Fruit fly (Drosophila melanogaster): Measurements from ENCODE around the gene Fer1.

Fer1 gene

dm6 chr3R:7135881-7136280 is at the start of gene Fer1:
Gene Fer1, plus strand, starts transcription at chr3R:7136206.
- TF ChIP-seq psq (optimal IDR thresholded peaks at IDR 0.05) (no peak), h (optimal IDR thresholded peaks at IDR 0.05) (no peak), ttk (optimal IDR thresholded peaks at IDR 0.05) (no peak), Myc (optimal IDR thresholded peaks at IDR 0.05) (no peak), insv (optimal IDR thresholded peaks at IDR 0.05) (no peak), Sin3A (optimal IDR thresholded peaks at IDR 0.05) (no peak)

dm6 chr3R:7086377-7087200 is 49.4 kb upstream of the Fer1 start, which contains the start of gene alphaTub84B:
Gene alphaTub84B, plus strand, starts transcription at chr3R:7086599.
- TF ChIP-seq Sin3A (optimal IDR thresholded peaks at IDR 0.05): no peak
- no peak for TF ChIP-seq psq (optimal IDR thresholded peaks at IDR 0.05)

dm6 chr3R:7087201-7087505 is 48.9 kb upstream of the Fer1 start:
- no peak for TF ChIP-seq h (optimal IDR thresholded peaks at IDR 0.05)
- TF ChIP-seq psq (optimal IDR thresholded peaks at IDR 0.05): no peak
- TF ChIP-seq Sin3A (optimal IDR thresholded peaks at IDR 0.05): no peak
- TF ChIP-seq ttk (optimal IDR thresholded peaks at IDR 0.05): no peak
- no peak for TF ChIP-seq Myc (optimal IDR thresholded peaks at IDR 0.05)
- TF ChIP-seq insv (optimal IDR thresholded peaks at IDR 0.05): no peak

dm6 chr3R:7087904-7088303 is 48.1 kb upstream of the Fer1 start:
- TF ChIP-seq insv (optimal IDR thresholded peaks at IDR 0.05) (no peak), ttk (optimal IDR thresholded peaks at IDR 0.05) (no peak)

dm6 chr3R:7088837-7089361 is 47.1 kb upstream of the Fer1 start:
- TF ChIP-seq Myc (optimal IDR thresholded peaks at IDR 0.05): no peak
- no peak for TF ChIP-seq Sin3A (optimal IDR thresholded peaks at IDR 0.05)

DNA sequence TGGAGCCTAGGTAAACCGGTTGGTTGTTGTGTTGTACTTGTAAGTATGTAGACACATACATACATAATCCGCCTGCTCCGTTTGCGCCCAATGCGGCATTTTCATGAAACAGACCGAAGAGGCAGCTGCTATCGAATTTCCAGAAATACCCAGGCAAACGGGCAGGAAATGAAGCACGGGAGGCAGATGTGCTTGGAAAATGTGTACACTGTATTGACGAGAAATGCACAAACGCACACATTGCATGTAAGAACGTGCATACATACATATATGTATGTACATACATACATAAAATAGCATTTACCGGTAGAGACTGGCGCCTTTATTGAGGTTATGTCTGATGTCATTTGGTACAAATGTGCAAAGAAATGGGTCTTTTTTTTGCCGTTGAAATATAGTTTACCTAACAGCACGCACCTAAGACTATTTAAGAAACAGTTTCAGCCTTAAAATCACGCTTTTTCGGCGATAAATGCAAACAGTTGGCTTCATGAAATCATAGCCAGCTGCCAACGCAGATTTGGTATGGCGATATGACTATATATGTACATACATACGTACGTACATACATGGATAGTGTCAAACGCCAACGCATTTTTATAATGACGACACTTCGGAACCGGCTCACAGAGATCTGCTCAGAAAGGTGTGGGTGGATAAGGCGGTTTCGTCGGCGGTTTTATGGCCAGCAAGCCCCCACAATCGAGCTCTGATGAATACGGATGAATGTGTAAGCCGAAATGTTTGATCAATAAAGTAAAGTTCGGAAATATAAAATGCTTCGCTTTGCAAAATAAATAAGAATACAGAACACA is 46.3 kb upstream of the Fer1 start:
- TF ChIP-seq ttk (optimal IDR thresholded peaks at IDR 0.05) (no peak), Myc (optimal IDR thresholded peaks at IDR 0.05) (no peak), h (optimal IDR thresholded peaks at IDR 0.05) (no peak), psq (optimal IDR thresholded peaks at IDR 0.05) (no peak), Sin3A (optimal IDR thresholded peaks at IDR 0.05) (no peak), insv (optimal IDR thresholded peaks at IDR 0.05) (no peak)

dm6 chr3R:7090337-7090830 is 45.6 kb upstream of the Fer1 start:
- TF ChIP-seq ttk (optimal IDR thresholded peaks at IDR 0.05) (no peak), insv (optimal IDR thresholded peaks at IDR 0.05) (no peak)

- TF ChIP-seq h (optimal IDR thresholded peaks at IDR 0.05) (no peak), insv (optimal IDR thresholded peaks at IDR 0.05) (no peak), Sin3A (optimal IDR thresholded peaks at IDR 0.05) (no peak), Myc (optimal IDR thresholded peaks at IDR 0.05) (no peak), psq (optimal IDR thresholded peaks at IDR 0.05) (no peak), ttk (optimal IDR thresholded peaks at IDR 0.05) (no peak)
Observed at dm6 chr3R:7091904-7092303, 44.1 kb upstream of the Fer1 start.

DNA sequence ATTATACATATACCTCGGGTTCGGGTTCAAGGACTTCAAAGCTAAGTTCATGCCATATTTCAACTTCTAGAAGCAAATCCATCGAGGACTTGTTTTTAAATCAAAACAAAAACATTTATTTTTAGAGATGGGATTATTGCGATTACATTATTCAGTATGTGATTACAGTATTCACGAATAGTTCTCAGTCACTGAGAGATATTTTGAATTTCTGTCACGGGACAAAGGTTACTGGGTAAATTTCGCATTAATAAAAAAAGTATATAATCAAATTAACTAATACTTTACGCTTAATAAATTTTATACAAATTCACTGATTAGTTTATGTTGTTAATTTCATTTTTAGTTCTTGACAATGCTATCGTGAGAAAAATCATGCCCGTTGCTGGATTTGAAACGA is 42.4 kb upstream of the Fer1 start:
- TF ChIP-seq psq (optimal IDR thresholded peaks at IDR 0.05) (no peak), Sin3A (optimal IDR thresholded peaks at IDR 0.05) (no peak), h (optimal IDR thresholded peaks at IDR 0.05) (no peak), Myc (optimal IDR thresholded peaks at IDR 0.05) (no peak), ttk (optimal IDR thresholded peaks at IDR 0.05) (no peak), insv (optimal IDR thresholded peaks at IDR 0.05) (no peak)

dm6 chr3R:7094368-7094767 is 41.6 kb upstream of the Fer1 start:
- no peak for TF ChIP-seq Sin3A (optimal IDR thresholded peaks at IDR 0.05)

DNA sequence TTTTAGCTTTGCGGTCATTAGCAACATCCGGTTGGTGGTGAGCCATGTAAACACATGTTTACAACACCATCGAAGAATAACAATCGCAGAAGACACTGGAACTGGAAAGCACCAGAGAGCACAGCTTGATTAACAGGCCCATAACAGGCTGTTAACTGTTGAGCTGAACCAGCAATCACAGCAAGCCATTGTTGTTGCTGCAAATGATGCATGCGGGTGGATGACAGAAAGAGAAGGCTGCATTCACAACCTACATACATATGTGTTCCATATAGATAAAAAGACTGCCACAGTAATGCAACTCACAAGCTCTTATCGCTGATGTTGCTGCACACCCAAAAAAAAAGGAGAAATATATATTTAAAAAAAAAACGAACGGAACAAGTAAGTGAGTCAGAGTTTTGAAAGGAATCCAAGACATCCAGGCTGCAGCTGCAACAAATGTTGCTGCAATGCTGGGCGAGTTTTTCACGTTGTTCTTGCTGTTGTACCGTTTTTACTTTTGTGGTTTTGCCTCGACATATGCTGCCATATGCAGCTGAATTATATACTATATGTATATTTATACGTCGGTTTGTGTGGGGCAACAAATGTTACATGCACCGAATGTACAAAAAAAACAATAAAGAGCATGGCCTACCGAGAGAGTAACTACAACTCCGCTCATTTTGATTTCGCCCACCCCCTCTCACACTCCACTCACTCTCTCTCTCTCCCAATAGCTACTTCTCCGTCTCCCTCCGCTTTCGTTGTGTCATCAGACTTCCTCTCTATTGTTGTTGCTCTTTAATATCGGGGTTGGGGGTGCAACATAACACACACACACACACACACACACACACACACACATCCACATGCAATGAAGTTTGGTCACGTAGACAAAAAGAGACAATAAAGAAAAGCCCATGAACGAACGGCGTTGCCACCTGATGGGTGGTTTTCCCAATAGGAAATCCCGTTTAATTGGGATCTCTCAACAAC is 32.9 kb upstream of the Fer1 start:
- TF ChIP-seq Myc (optimal IDR thresholded peaks at IDR 0.05): no peak

- TF ChIP-seq Sin3A (optimal IDR thresholded peaks at IDR 0.05): no peak
- no peak for TF ChIP-seq psq (optimal IDR thresholded peaks at IDR 0.05)
- no peak for TF ChIP-seq ttk (optimal IDR thresholded peaks at IDR 0.05)
- TF ChIP-seq h (optimal IDR thresholded peaks at IDR 0.05): no peak
- no peak for TF ChIP-seq Myc (optimal IDR thresholded peaks at IDR 0.05)
- no peak for TF ChIP-seq insv (optimal IDR thresholded peaks at IDR 0.05)
Observed at dm6 chr3R:7104308-7104707, 31.7 kb upstream of the Fer1 start.

All from Kc167 (cell line).